Fruit fly (Drosophila melanogaster) whole organism, wandering third instar larva: ENCODE measurements around the gene CG9391.

ENCODE experiments used
- CG32264 ChIP-seq: fragments of 200-800 bp; sonication (Bioruptor generic); optimal IDR thresholded peaks from 2 replicates; lab custom pipeline; 2016; ENCODE audit warnings: missing biosample characterization, missing genetic modification characterization
- CrebA ChIP-seq: fragments of 200-800 bp; sonication (Bioruptor generic); optimal IDR thresholded peaks from 2 replicates; lab custom pipeline; 2016; ENCODE audit warnings: missing biosample characterization, mild to moderate bottlenecking, missing genetic modification characterization, borderline replicate concordance
- GATAd ChIP-seq: sonication (Bioruptor generic); optimal IDR thresholded peaks from 2 replicates; lab custom pipeline; 2016; ENCODE audit warnings: missing biosample characterization, missing genetic modification characterization
- HLH106 ChIP-seq: fragments of 200-800 bp; optimal IDR thresholded peaks from 3 replicates; lab custom pipeline; 2019; ENCODE audit warnings: missing biosample characterization, mild to moderate bottlenecking, missing genetic modification characterization, moderate library complexity
- Hnf4 ChIP-seq: fragments of 200-800 bp; sonication (Bioruptor generic); optimal IDR thresholded peaks from 2 replicates; lab custom pipeline; 2016; ENCODE audit warnings: missing biosample characterization, mild to moderate bottlenecking, missing genetic modification characterization
- Hr78 ChIP-seq: fragments of >200 bp; optimal IDR thresholded peaks from 2 replicates; lab custom pipeline; 2017; ENCODE audit warnings: missing biosample characterization, missing genetic modification characterization
- Hr83 ChIP-seq: fragments of 200-300 bp; sonication (Bioruptor generic); optimal IDR thresholded peaks from 2 replicates; lab custom pipeline; 2016; ENCODE audit warnings: missing biosample characterization, mild to moderate bottlenecking, missing genetic modification characterization, moderate library complexity; ENCODE audit not compliant: poor library complexity, severe bottlenecking
- Jra ChIP-seq: sonication (Bioruptor generic); optimal IDR thresholded peaks from 2 replicates; lab custom pipeline; 2016; ENCODE audit warnings: missing biosample characterization, missing genetic modification characterization
- Myc ChIP-seq: fragments of >200 bp; optimal IDR thresholded peaks from 2 replicates; lab custom pipeline; 2017
- N ChIP-seq: fragments of >200 bp; optimal IDR thresholded peaks from 2 replicates; lab custom pipeline; 2018; ENCODE audit warnings: missing biosample characterization, missing external identifiers, missing genetic modification characterization
- Rel ChIP-seq, 2 experiments: fragments of 200-800 bp; sonication (Bioruptor generic) in 1 of 2; optimal IDR thresholded peaks; 2 replicates in 1 of 2; 3 replicates in 1 of 2; lab custom pipeline; 2016 to 2019; ENCODE audit warnings: mild to moderate bottlenecking in 2 of 2, missing biosample characterization in 2 of 2, missing genetic modification characterization in 2 of 2, moderate library complexity in 1 of 2
- Sp1 ChIP-seq: fragments of 200-800 bp; sonication (Bioruptor generic); optimal IDR thresholded peaks from 3 replicates; lab custom pipeline; 2019; ENCODE audit warnings: missing biosample characterization, mild to moderate bottlenecking, missing genetic modification characterization, moderate library complexity
- Vsx2 ChIP-seq: fragments of 200-300, 225-300 bp; sonication (Bioruptor generic); optimal IDR thresholded peaks from 2 replicates; lab custom pipeline; 2018; ENCODE audit warnings: missing biosample characterization, missing genetic modification characterization; ENCODE audit not compliant: partially characterized antibody
- br ChIP-seq: fragments of 200-800 bp; sonication (Bioruptor generic); optimal IDR thresholded peaks from 2 replicates; lab custom pipeline; 2016; ENCODE audit warnings: missing biosample characterization, missing genetic modification characterization
- brk ChIP-seq: fragments of 200-800 bp; sonication (Bioruptor generic); optimal IDR thresholded peaks from 2 replicates; lab custom pipeline; 2016; ENCODE audit warnings: missing biosample characterization, mild to moderate bottlenecking, missing genetic modification characterization
- dl ChIP-seq, 2 experiments: fragments of 175-275, 200-275 bp in 1 of 2; fragments of 200-275 bp in 1 of 2; sonication (Bioruptor generic); optimal IDR thresholded peaks; lab custom pipeline; 2018; ENCODE audit warnings: mild to moderate bottlenecking in 2 of 2, missing biosample characterization in 2 of 2, missing genetic modification characterization in 2 of 2, moderate library complexity in 2 of 2; ENCODE audit not compliant: partially characterized antibody in 2 of 2, insufficient read depth in 1 of 2
- dmrt93B ChIP-seq: fragments of 200-800 bp; sonication (Bioruptor generic); optimal IDR thresholded peaks from 2 replicates; lab custom pipeline; 2018; ENCODE audit warnings: missing biosample characterization, mild to moderate bottlenecking, missing genetic modification characterization
- dsf ChIP-seq: sonication (Bioruptor generic); optimal IDR thresholded peaks from 2 replicates; lab custom pipeline; 2016; ENCODE audit warnings: missing biosample characterization, missing genetic modification characterization, borderline replicate concordance
- foxo ChIP-seq, 2 experiments: fragments of 200-800 bp; sonication (Bioruptor generic); optimal IDR thresholded peaks; 2 replicates in 1 of 2; 3 replicates in 1 of 2; lab custom pipeline; 2016 to 2017; ENCODE audit warnings: missing biosample characterization in 2 of 2, missing genetic modification characterization in 2 of 2
- fru ChIP-seq: fragments of 200-800 bp; sonication (Bioruptor generic); optimal IDR thresholded peaks from 3 replicates; lab custom pipeline; 2016; ENCODE audit warnings: missing biosample characterization, mild to moderate bottlenecking, missing genetic modification characterization
- h ChIP-seq: fragments of 200-800 bp; sonication (Bioruptor generic); optimal IDR thresholded peaks from 3 replicates; lab custom pipeline; 2016; ENCODE audit warnings: missing biosample characterization, mild to moderate bottlenecking, missing genetic modification characterization
- jim ChIP-seq: fragments of 175-275, 200-325 bp; sonication (Bioruptor generic); optimal IDR thresholded peaks from 2 replicates; lab custom pipeline; 2016; ENCODE audit warnings: missing biosample characterization, mild to moderate bottlenecking, missing genetic modification characterization
- lola ChIP-seq: fragments of >200 bp; optimal IDR thresholded peaks from 2 replicates; lab custom pipeline; 2017; ENCODE audit warnings: missing biosample characterization, missing genetic modification characterization
- pan ChIP-seq: fragments of >200 bp; optimal IDR thresholded peaks from 2 replicates; lab custom pipeline; 2017
- psq ChIP-seq: fragments of 200-800 bp; sonication (Bioruptor generic); optimal IDR thresholded peaks from 3 replicates; lab custom pipeline; 2017; ENCODE audit warnings: missing biosample characterization, mild to moderate bottlenecking, missing genetic modification characterization, moderate library complexity
- rgr ChIP-seq: fragments of 200-800 bp; sonication (Bioruptor generic); optimal IDR thresholded peaks from 3 replicates; lab custom pipeline; 2016; ENCODE audit warnings: missing biosample characterization, mild to moderate bottlenecking, missing genetic modification characterization
- sage ChIP-seq: fragments of 200-800 bp; sonication (Bioruptor generic); optimal IDR thresholded peaks from 2 replicates; lab custom pipeline; 2016; ENCODE audit warnings: missing biosample characterization, mild to moderate bottlenecking, missing genetic modification characterization
- sv ChIP-seq: fragments of 200-800 bp; sonication (Bioruptor generic); optimal IDR thresholded peaks from 3 replicates; lab custom pipeline; 2016; ENCODE audit warnings: missing biosample characterization, missing genetic modification characterization
- tai ChIP-seq: sonication (Bioruptor generic); optimal IDR thresholded peaks from 2 replicates; lab custom pipeline; 2016; ENCODE audit warnings: missing biosample characterization, missing genetic modification characterization
- usp ChIP-seq: fragments of >200 bp; optimal IDR thresholded peaks from 2 replicates; lab custom pipeline; 2017; ENCODE audit warnings: missing biosample characterization, missing genetic modification characterization
- woc ChIP-seq: sonication (Bioruptor generic); optimal IDR thresholded peaks from 2 replicates; lab custom pipeline; 2016; ENCODE audit warnings: missing biosample characterization, mild to moderate bottlenecking, missing genetic modification characterization

CG9391 gene

dm6 chr3L:21275921-21276295, 7.8 kb upstream of the CG9391 start:
- TF ChIP-seq h (GFP tag; lab: Kevin White, UChicago) (peak; percentile 53), Hr78 (no peak)

dm6 chr3L:21273504-21273903, 5.4 kb upstream of the CG9391 start:
- no peak for TF ChIP-seq dsf (GFP tag; lab: Kevin White, UChicago)
- TF ChIP-seq, all 38 proteins: peak for 0

- TF ChIP-seq Rel (GFP tag; optimal IDR thresholded peaks at IDR 0.05; lab: Kevin White, UChicago), result no peak
- no peak for TF ChIP-seq Rel (tag; optimal IDR thresholded peaks at IDR 0.05; lab: Kevin White, UChicago)
- no peak for TF ChIP-seq Hnf4
- TF ChIP-seq woc (GFP tag; lab: Kevin White, UChicago), result no peak
- no peak for TF ChIP-seq Myc (lab: Kevin White, UChicago)
- TF ChIP-seq GATAd (GFP tag; lab: Kevin White, UChicago), result no peak
- no peak for TF ChIP-seq Hr78
- no peak for TF ChIP-seq CrebA (GFP tag; lab: Kevin White, UChicago)
- no peak for TF ChIP-seq N (GFP tag; lab: Kevin White, UChicago)
- no peak for TF ChIP-seq h (GFP tag; lab: Kevin White, UChicago)
- TF ChIP-seq psq (GFP tag; lab: Kevin White, UChicago), result no peak
- no peak for TF ChIP-seq usp
- TF ChIP-seq dmrt93B (GFP tag; lab: Kevin White, UChicago), result no peak
- TF ChIP-seq dl (GFP tag; optimal IDR thresholded peaks at IDR 0.05; lab: Kevin White, UChicago; ENCODE audit: insufficient read depth in 1 of 2, partially characterized antibody in 2 of 2), result no peak
- TF ChIP-seq pan, result no peak
- no peak for TF ChIP-seq Jra (GFP tag; lab: Kevin White, UChicago)
- no peak for TF ChIP-seq foxo (GFP tag; optimal IDR thresholded peaks at IDR 0.05; lab: Kevin White, UChicago)
- no peak for TF ChIP-seq dsf (GFP tag; lab: Kevin White, UChicago)
Measured at dm6 chr3L:21270480-21270879, 2.3 kb upstream of the CG9391 start, which contains the start of gene CG9389. TSS of gene CG9389 (minus strand) at chr3L:21270580.

- TF ChIP-seq usp, result no peak
- TF ChIP-seq Myc (lab: Kevin White, UChicago), result no peak
Measured at dm6 chr3L:21266101-21266656, 2.0 kb downstream of the CG9391 start.

dm6 chr3L:21262426-21262825, 5.7 kb downstream of the CG9391 start:
- TF ChIP-seq tai (GFP tag; lab: Kevin White, UChicago) (no peak), Myc (lab: Kevin White, UChicago) (peak; percentile 56)

- TF ChIP-seq Rel (GFP tag; optimal IDR thresholded peaks at IDR 0.05; lab: Kevin White, UChicago) (no peak), Rel (tag; optimal IDR thresholded peaks at IDR 0.05; lab: Kevin White, UChicago) (peak; percentile 8), Hnf4 (no peak)
Measured at dm6 chr3L:21261403-21262164, 6.6 kb downstream of the CG9391 start.

- TF ChIP-seq sage (GFP tag; lab: Kevin White, UChicago) (no peak), GATAd (GFP tag; lab: Kevin White, UChicago) (no peak), h (GFP tag; lab: Kevin White, UChicago) (no peak), psq (GFP tag; lab: Kevin White, UChicago) (no peak), Myc (lab: Kevin White, UChicago) (no peak), Rel (GFP tag; optimal IDR thresholded peaks at IDR 0.05; lab: Kevin White, UChicago) (no peak), Rel (tag; optimal IDR thresholded peaks at IDR 0.05; lab: Kevin White, UChicago) (no peak), Hr83 (GFP tag; lab: Kevin White, UChicago) (no peak), CG32264 (GFP tag; lab: Kevin White, UChicago) (no peak), Vsx2 (no peak), foxo (GFP tag; optimal IDR thresholded peaks at IDR 0.05; lab: Kevin White, UChicago) (no peak), fru (GFP tag; lab: Kevin White, UChicago) (no peak), N (GFP tag; lab: Kevin White, UChicago) (no peak), HLH106 (no peak), Sp1 (GFP tag; lab: Kevin White, UChicago) (no peak), jim (no peak), rgr (GFP tag; lab: Kevin White, UChicago) (no peak), lola (no peak), sv (GFP tag; lab: Kevin White, UChicago) (no peak), brk (GFP tag; lab: Kevin White, UChicago) (no peak), br (GFP tag; lab: Kevin White, UChicago) (no peak)
Measured at dm6 chr3L:21259257-21259656, 8.9 kb downstream of the CG9391 start.
